Fruit fly (Drosophila melanogaster): ENCODE measurements around the gene CG3987.

CG3987 gene

DNA sequence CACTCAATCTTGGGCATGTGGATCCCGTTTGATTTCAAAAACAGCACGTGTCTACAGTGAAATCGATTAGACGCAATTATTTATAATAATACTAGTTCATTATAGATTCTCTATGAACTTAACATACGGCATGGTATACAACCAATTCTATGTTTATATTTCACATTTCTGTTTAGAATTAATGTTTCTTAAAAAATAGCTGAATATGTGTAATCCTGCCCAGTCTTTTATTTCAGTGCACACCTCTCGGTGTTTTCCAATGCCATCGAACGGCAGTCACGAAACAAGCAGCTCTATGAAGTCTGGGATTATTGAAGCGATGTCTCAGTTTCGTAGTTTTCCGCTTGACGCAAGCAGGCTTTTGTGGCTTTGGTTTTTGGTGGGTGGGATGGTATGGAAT lies 22.0 kb upstream of the CG3987 start (continued):
- TF ChIP-seq CG8290 (GFP tag; optimal IDR thresholded peaks at IDR 0.05) (no peak), CG8290 (tag; optimal IDR thresholded peaks at IDR 0.05) (no peak), dmrt11E (tag; optimal IDR thresholded peaks at IDR 0.05) (no peak), en (GFP tag; optimal IDR thresholded peaks at IDR 0.05) (no peak), tio (GFP tag; optimal IDR thresholded peaks at IDR 0.05) (no peak), nau (GFP tag; optimal IDR thresholded peaks at IDR 0.05) (peak; percentile 39), al (GFP tag; IDR thresholded peaks at IDR 0.05) (no peak), CG8089 (GFP tag; optimal IDR thresholded peaks at IDR 0.05) (no peak), Doc2 (GFP tag; IDR thresholded peaks at IDR 0.05) (no peak), hkb (optimal IDR thresholded peaks at IDR 0.05) (no peak), hkb (GFP tag; IDR thresholded peaks at IDR 0.05) (peak; percentile 42; the same call in 1 of the 2 replicates), MESR4 (GFP tag; optimal IDR thresholded peaks at IDR 0.05) (no peak), gro (GFP tag; optimal IDR thresholded peaks at IDR 0.05) (no peak), ttk (GFP tag; IDR thresholded peaks at IDR 0.05) (no peak), Oli (tag; optimal IDR thresholded peaks at IDR 0.05) (peak; percentile 55), CG10565 (GFP tag; optimal IDR thresholded peaks at IDR 0.05) (no peak), CG15269 (tag; optimal IDR thresholded peaks at IDR 0.05) (peak; percentile 54), sens (GFP tag) (peak; percentile 81), CG7745 (tag; optimal IDR thresholded peaks at IDR 0.05) (no peak), abd-A (tag; optimal IDR thresholded peaks at IDR 0.05) (peak; percentile 66), tin (GFP tag; optimal IDR thresholded peaks at IDR 0.05) (no peak), CG7987 (GFP tag; optimal IDR thresholded peaks at IDR 0.05) (no peak), Myb (GFP tag; optimal IDR thresholded peaks at IDR 0.05) (no peak), esg (GFP tag; conservative IDR thresholded peaks at IDR 0.05) (no peak), ac (GFP tag; optimal IDR thresholded peaks at IDR 0.05) (no peak), CG17385 (GFP tag; optimal IDR thresholded peaks at IDR 0.05) (no peak), Hr51 (GFP tag; optimal IDR thresholded peaks at IDR 0.05) (peak in 1 of 2 experiments; percentile 68), sqz (GFP tag; optimal IDR thresholded peaks at IDR 0.05) (no peak), B-H1 (GFP tag; IDR thresholded peaks at IDR 0.05) (no peak), CG11696 (GFP tag; IDR thresholded peaks at IDR 0.05) (no peak), gfzf (GFP tag; optimal IDR thresholded peaks at IDR 0.05) (no peak), onecut (GFP tag; IDR thresholded peaks at IDR 0.05) (no peak), CG3838 (GFP tag; optimal IDR thresholded peaks at IDR 0.05) (no peak), CG2889 (GFP tag; IDR thresholded peaks at IDR 0.05) (no peak), CG8944 (GFP tag; optimal IDR thresholded peaks at IDR 0.05) (no peak), CG17802 (tag; optimal IDR thresholded peaks at IDR 0.05) (no peak), Aef1 (GFP tag; IDR thresholded peaks at IDR 0.05) (no peak; the same call in 2 of the 3 replicates), CG14441 (GFP tag; IDR thresholded peaks at IDR 0.05) (peak; percentile 51), CG2875 (GFP tag; optimal IDR thresholded peaks at IDR 0.05) (no peak), Elba2 (GFP tag; optimal IDR thresholded peaks at IDR 0.05) (no peak), NFAT (GFP tag; IDR thresholded peaks at IDR 0.05) (no peak), CG18599 (GFP tag; optimal IDR thresholded peaks at IDR 0.05) (peak; percentile 69), pan (optimal IDR thresholded peaks at IDR 0.05) (no peak), pan (GFP tag; optimal IDR thresholded peaks at IDR 0.05 in 1 of 2, IDR thresholded peaks at IDR 0.05 in 1 of 2) (peak in 1 of 2 experiments; percentile 37), CG11723 (GFP tag; optimal IDR thresholded peaks at IDR 0.05) (no peak), CG6813 (GFP tag; optimal IDR thresholded peaks at IDR 0.05) (no peak), CG33213 (GFP tag; optimal IDR thresholded peaks at IDR 0.05) (no peak), ems (GFP tag; optimal IDR thresholded peaks at IDR 0.05) (no peak), Ravus (GFP tag; IDR thresholded peaks at IDR 0.05) (no peak), Jarid2 (GFP tag; optimal IDR thresholded peaks at IDR 0.05) (no peak), prd (optimal IDR thresholded peaks at IDR 0.05) (no peak), prd (GFP tag; IDR thresholded peaks at IDR 0.05) (no peak), trem (tag; optimal IDR thresholded peaks at IDR 0.05) (no peak)

All from whole organism, embryonic.